Worm (Caenorhabditis elegans) whole organism, mixed stage, embryonic: ENCODE measurements around the gene ell-1.

ENCODE experiments used
- nhr-237 ChIP-seq: fragments of 150-350 bp; optimal IDR thresholded peaks from 2 replicates; lab custom pipeline; 2014; ENCODE audit warnings: missing biosample characterization, missing genetic modification characterization
- sptf-1 ChIP-seq: sonication (generic microtip); optimal IDR thresholded peaks from 2 replicates; lab custom pipeline; 2017; ENCODE audit warnings: mild to moderate bottlenecking, missing genetic modification characterization, moderate library complexity, missing compliant biosample characterization
- unc-62 ChIP-seq: fragments of 150-350 bp; optimal IDR thresholded peaks from 2 replicates; lab custom pipeline; 2014; ENCODE audit warnings: missing biosample characterization, missing genetic modification reagents, missing genetic modification characterization
- ztf-11 ChIP-seq: fragments of 150-350 bp; optimal IDR thresholded peaks from 2 replicates; lab custom pipeline; 2014; ENCODE audit warnings: missing biosample characterization, missing genetic modification characterization

DNA sequence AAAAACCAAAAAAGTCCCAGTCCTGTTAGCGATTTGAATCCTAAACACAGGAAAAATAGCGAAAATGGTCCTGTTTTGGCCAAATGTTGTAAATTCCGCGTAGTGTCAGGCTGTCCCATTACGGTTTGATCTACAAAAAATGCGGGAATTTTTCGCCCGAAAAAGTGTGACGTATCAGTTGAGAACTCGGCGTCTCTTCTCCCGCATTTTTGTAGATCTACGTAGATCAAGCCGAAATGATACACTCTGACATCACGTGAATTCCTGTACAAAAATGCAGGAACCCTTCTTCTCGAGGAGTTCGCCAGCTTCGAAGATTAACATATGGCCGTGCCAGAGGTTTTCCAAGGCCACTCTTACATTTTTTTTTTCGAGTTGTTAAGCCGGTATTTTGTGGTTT, 1.3 kb downstream of the ell-1 start:
- TF ChIP-seq sptf-1 (tag; lab: Kevin White, UChicago) (no peak), nhr-237 (tag; lab: Kevin White, UChicago) (no peak), unc-62 (GFP tag; lab: Kevin White, UChicago) (no peak), ztf-11 (tag; lab: Kevin White, UChicago) (no peak)
